Worm (Caenorhabditis elegans): Measurements from ENCODE around the gene sdpn-1.

sdpn-1 gene

DNA sequence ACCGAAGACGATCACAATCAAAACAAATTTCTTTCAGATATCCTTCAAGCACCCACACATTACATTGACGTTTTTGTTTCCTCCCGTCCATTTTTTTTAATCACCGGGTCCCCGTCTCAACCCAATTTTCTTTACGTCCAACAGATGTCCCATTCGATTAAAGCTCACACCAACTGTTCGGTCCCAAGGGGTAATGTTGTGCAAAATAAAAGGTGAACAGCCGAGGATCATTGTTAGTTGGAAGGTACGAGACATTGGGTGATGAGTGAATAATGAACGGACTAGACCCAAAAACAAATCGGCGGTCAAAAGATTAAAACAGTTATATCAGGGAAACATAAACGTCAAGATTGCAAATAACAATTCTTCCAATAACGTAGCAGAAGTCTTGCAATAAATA is 52.6 kb downstream of the sdpn-1 start:
- TF ChIP-seq hnd-1 (tag; optimal IDR thresholded peaks at IDR 0.05) (no peak), hmg-4 (GFP tag; optimal IDR thresholded peaks at IDR 0.05) (no peak), hmbx-1 (tag; optimal IDR thresholded peaks at IDR 0.05) (no peak), tbx-37 (GFP tag; conservative IDR thresholded peaks at IDR 0.05) (no peak), ceh-13 (GFP tag; optimal IDR thresholded peaks at IDR 0.05) (no peak), tbx-11 (GFP tag; IDR thresholded peaks at IDR 0.05) (no peak), ama-1 (optimal IDR thresholded peaks at IDR 0.05) (no peak), aly-1 (tag; optimal IDR thresholded peaks at IDR 0.05) (no peak), pes-1 (GFP tag; IDR thresholded peaks at IDR 0.05) (no peak)

DNA sequence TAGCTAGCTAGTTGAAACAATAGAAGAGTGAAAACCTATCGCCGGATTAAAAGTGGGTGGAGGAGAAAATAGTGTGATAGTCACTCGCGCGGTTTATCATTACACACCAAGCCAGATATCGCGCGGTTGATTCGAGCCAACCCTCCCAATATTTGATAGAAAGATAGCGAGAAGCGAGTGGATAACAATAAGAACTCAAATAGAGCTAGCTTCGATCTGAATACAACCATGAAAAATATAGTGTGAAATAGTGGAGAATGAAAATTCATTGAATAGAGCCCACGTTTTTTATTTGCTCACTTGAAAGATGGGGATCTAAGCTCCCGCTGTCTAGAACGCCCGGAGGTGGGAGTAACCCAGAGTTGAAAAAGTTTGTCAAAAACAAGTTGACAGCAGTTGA is 53.0 kb downstream of the sdpn-1 start, which contains the start of gene tnt-3:
Gene tnt-3, minus strand, starts transcription at position 101 of the 400 bp plus-strand sequence.
- TF ChIP-seq scrt-1 (GFP tag; IDR thresholded peaks at IDR 0.05) (no peak), ceh-36 (tag; optimal IDR thresholded peaks at IDR 0.05) (no peak), ama-1 (optimal IDR thresholded peaks at IDR 0.05) (no peak), B0310.2 (tag; optimal IDR thresholded peaks at IDR 0.05) (no peak), sea-1 (GFP tag; conservative IDR thresholded peaks at IDR 0.05) (no peak), F13C5.2 (tag; optimal IDR thresholded peaks at IDR 0.05) (no peak), ets-7 (tag; optimal IDR thresholded peaks at IDR 0.05) (no peak), tbx-37 (GFP tag; conservative IDR thresholded peaks at IDR 0.05) (no peak), hmbx-1 (tag; optimal IDR thresholded peaks at IDR 0.05) (no peak), tbx-11 (GFP tag; IDR thresholded peaks at IDR 0.05) (no peak), aly-1 (tag; optimal IDR thresholded peaks at IDR 0.05) (no peak), hmg-4 (GFP tag; optimal IDR thresholded peaks at IDR 0.05) (no peak), pes-1 (GFP tag; IDR thresholded peaks at IDR 0.05) (no peak), hnd-1 (tag; optimal IDR thresholded peaks at IDR 0.05) (no peak), ceh-13 (GFP tag; optimal IDR thresholded peaks at IDR 0.05) (no peak), tra-4 (tag; optimal IDR thresholded peaks at IDR 0.05) (no peak), flt-1 (GFP tag; IDR thresholded peaks at IDR 0.05) (no peak)

DNA sequence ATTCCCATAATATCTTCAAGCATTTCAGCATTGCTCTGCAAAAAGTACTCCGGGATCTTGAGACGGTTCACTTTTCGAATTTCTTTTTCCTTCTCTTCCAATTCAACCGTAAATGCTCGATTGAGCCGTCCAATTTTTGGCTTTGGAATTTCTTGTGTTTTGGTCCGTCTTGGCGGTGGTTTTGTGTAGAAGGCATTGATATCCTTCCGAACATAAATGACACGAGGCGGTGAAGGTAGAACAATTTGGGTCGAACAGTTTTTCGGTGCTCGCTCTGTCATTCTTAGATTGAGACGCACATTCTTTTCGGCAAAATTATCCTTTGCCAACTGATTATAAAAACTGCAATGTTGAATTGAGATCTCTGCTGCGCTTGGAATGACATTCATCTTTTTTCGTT is 55.4 kb downstream of the sdpn-1 start:
- TF ChIP-seq tra-4 (tag; optimal IDR thresholded peaks at IDR 0.05) (no peak), hmbx-1 (tag; optimal IDR thresholded peaks at IDR 0.05) (no peak), ets-7 (tag; optimal IDR thresholded peaks at IDR 0.05) (no peak), tbx-11 (GFP tag; IDR thresholded peaks at IDR 0.05) (no peak), pes-1 (GFP tag; IDR thresholded peaks at IDR 0.05) (no peak), B0310.2 (tag; optimal IDR thresholded peaks at IDR 0.05) (no peak), hmg-4 (GFP tag; optimal IDR thresholded peaks at IDR 0.05) (no peak), scrt-1 (GFP tag; IDR thresholded peaks at IDR 0.05) (no peak), aly-1 (tag; optimal IDR thresholded peaks at IDR 0.05) (no peak), sea-1 (GFP tag; conservative IDR thresholded peaks at IDR 0.05) (no peak)
